Worm (Caenorhabditis elegans): ENCODE data around the gene str-214.

str-214 gene

ce11 chrV:16315004-16315403 is at the start of gene str-214:
TSS of gene str-214 (plus strand) at chrV:16315304.
- TF ChIP-seq sma-3 (GFP tag; optimal IDR thresholded peaks at IDR 0.05) (no peak), Y55F3AM.14 (GFP tag; optimal IDR thresholded peaks at IDR 0.05) (no peak), elt-3 (tag; optimal IDR thresholded peaks at IDR 0.05) (no peak), nhr-23 (tag; optimal IDR thresholded peaks at IDR 0.05) (no peak), R02D3.7 (tag; optimal IDR thresholded peaks at IDR 0.05) (no peak), crh-2 (tag; optimal IDR thresholded peaks at IDR 0.05) (no peak)

DNA sequence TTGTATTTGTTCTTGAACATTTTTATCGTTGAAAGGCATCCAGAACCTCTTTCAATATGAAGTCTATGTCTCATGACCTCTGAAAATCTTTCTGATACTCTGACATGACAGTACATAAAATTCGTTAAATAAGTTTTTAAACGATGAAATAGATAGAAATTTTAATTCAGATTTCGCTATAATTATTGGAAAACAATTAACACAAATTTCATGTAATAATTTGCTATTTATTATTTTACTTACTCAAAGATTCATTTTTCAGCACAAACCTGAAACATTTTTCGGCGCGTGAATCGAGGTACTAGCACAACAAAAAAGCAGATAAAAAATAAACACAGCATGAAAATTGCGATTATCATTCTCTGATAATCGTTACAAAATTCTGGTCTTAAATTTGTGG is 48.6 kb upstream of the str-214 start, which contains the start of gene T13F3.4:
T13F3.4 (minus strand) TSS at position 101 of the 400 bp plus-strand sequence.
- TF ChIP-seq gmeb-1 (tag; optimal IDR thresholded peaks at IDR 0.05) (no peak), peb-1 (tag; optimal IDR thresholded peaks at IDR 0.05) (no peak), mbf-1 (tag; optimal IDR thresholded peaks at IDR 0.05) (no peak), dmd-4 (tag; optimal IDR thresholded peaks at IDR 0.05) (no peak), ama-1 (optimal IDR thresholded peaks at IDR 0.05) (no peak), nhr-12 (tag; optimal IDR thresholded peaks at IDR 0.05) (no peak), lin-13 (GFP tag; optimal IDR thresholded peaks at IDR 0.05) (no peak), elt-1 (tag; optimal IDR thresholded peaks at IDR 0.05) (no peak), nhr-237 (tag; optimal IDR thresholded peaks at IDR 0.05) (no peak)

ce11 chrV:16269556-16269955 is 45.5 kb upstream of the str-214 start, which contains the start of the genes fbxa-2 and T13F3.8:
TSS of gene fbxa-2 (minus strand) at chrV:16269656.
TSS of gene T13F3.8 (plus strand) at chrV:16269800.
- TF ChIP-seq nhr-12 (tag; optimal IDR thresholded peaks at IDR 0.05) (no peak), ceh-82 (tag; optimal IDR thresholded peaks at IDR 0.05) (no peak), nhr-21 (tag; optimal IDR thresholded peaks at IDR 0.05) (no peak), gmeb-1 (tag; optimal IDR thresholded peaks at IDR 0.05) (no peak), blmp-1 (tag; optimal IDR thresholded peaks at IDR 0.05; ENCODE audit: insufficient read depth) (no peak), ZK546.5 (tag; optimal IDR thresholded peaks at IDR 0.05) (no peak), elt-3 (tag; optimal IDR thresholded peaks at IDR 0.05) (no peak), snpc-4 (tag; optimal IDR thresholded peaks at IDR 0.05) (no peak)

- TF ChIP-seq sma-3 (GFP tag; optimal IDR thresholded peaks at IDR 0.05): no peak
- TF ChIP-seq sem-4 (tag; optimal IDR thresholded peaks at IDR 0.05): no peak
- TF ChIP-seq ztf-11 (tag; optimal IDR thresholded peaks at IDR 0.05): no peak
- no peak for TF ChIP-seq F13H6.1 (tag; optimal IDR thresholded peaks at IDR 0.05)
- TF ChIP-seq ceh-16 (tag; optimal IDR thresholded peaks at IDR 0.05): no peak
- no peak for TF ChIP-seq peb-1 (tag; optimal IDR thresholded peaks at IDR 0.05)
- TF ChIP-seq elt-1 (tag; optimal IDR thresholded peaks at IDR 0.05): no peak
- no peak for TF ChIP-seq dmd-4 (tag; optimal IDR thresholded peaks at IDR 0.05)
- TF ChIP-seq ceh-82 (tag; optimal IDR thresholded peaks at IDR 0.05): no peak
- no peak for TF ChIP-seq unc-55 (GFP tag; optimal IDR thresholded peaks at IDR 0.05)
- no peak for TF ChIP-seq aly-2 (tag; optimal IDR thresholded peaks at IDR 0.05)
- TF ChIP-seq Y55F3AM.14 (GFP tag; optimal IDR thresholded peaks at IDR 0.05): no peak
- TF ChIP-seq C34F6.9 (tag; optimal IDR thresholded peaks at IDR 0.05): no peak
- TF ChIP-seq nhr-77 (tag; optimal IDR thresholded peaks at IDR 0.05): no peak
- no peak for TF ChIP-seq sma-9 (GFP tag; optimal IDR thresholded peaks at IDR 0.05)
- TF ChIP-seq sma-9 (tag; optimal IDR thresholded peaks at IDR 0.05): no peak
- no peak for TF ChIP-seq nhr-23 (tag; optimal IDR thresholded peaks at IDR 0.05)
- TF ChIP-seq unc-39 (tag; optimal IDR thresholded peaks at IDR 0.05): no peak
These were observed 44.0 kb upstream of the str-214 start, which contains the start of gene T13F3.6 for ce11 chrV:16271121-16271520. TSS of gene T13F3.6 (minus strand) at chrV:16271221.

DNA sequence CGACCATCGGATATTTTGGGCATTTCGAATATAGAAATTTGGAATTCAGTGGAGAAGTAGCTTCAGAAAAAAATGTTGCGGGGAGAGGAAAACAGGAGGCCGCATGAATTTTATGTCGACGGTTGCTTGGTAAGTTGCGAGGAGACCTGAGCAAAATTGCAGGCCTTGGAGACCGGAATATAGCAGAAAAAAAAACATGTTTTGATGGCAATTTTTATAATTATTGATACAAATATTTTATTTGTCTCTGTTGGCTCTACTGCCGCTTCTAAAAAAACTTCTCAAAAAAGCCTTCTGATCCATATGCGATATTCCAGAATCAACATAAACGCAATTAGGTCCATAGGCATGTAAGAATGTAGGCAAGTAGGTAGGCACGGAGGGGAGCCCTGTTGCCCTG is 39.8 kb upstream of the str-214 start, which contains the start of gene pacl-1:
pacl-1 (minus strand) TSS at position 101 of the 400 bp plus-strand sequence.
- no peak for TF ChIP-seq ztf-4 (tag; optimal IDR thresholded peaks at IDR 0.05)
- TF ChIP-seq R02D3.7 (tag; optimal IDR thresholded peaks at IDR 0.05): no peak
- no peak for TF ChIP-seq nhr-12 (tag; optimal IDR thresholded peaks at IDR 0.05)
- TF ChIP-seq alr-1 (tag; optimal IDR thresholded peaks at IDR 0.05): no peak
- TF ChIP-seq gmeb-1 (tag; optimal IDR thresholded peaks at IDR 0.05): no peak
- TF ChIP-seq ZK546.5 (tag; optimal IDR thresholded peaks at IDR 0.05): no peak
- no peak for TF ChIP-seq nhr-11 (tag; optimal IDR thresholded peaks at IDR 0.05)
- TF ChIP-seq ztf-1 (GFP tag; conservative IDR thresholded peaks at IDR 0.05): no peak
- TF ChIP-seq unc-62 (GFP tag; optimal IDR thresholded peaks at IDR 0.05): no peak
- TF ChIP-seq mab-5 (tag; optimal IDR thresholded peaks at IDR 0.05): no peak
- no peak for TF ChIP-seq Y55F3AM.14 (GFP tag; optimal IDR thresholded peaks at IDR 0.05)
- TF ChIP-seq peb-1 (tag; optimal IDR thresholded peaks at IDR 0.05): no peak
- TF ChIP-seq C34F6.9 (tag; optimal IDR thresholded peaks at IDR 0.05): no peak

Measured in whole organism, L2 larva.